Worm (Caenorhabditis elegans): ENCODE measurements around the gene C49A9.4.
"Not testable (repeated sequence)": the region's sequence is repeated elsewhere in the genome, so short reads cannot be mapped to it uniquely, and the experiment has no call there.

The C49A9.4 gene

ce11 chrIV:6249591-6249990 lies 30.1 kb downstream of the C49A9.4 start, which contains the start of gene F58F9.1:
Gene F58F9.1 (plus strand): TSS chrIV:6249841.
- TF ChIP-seq unc-30 (tag; optimal IDR thresholded peaks at IDR 0.05) (no peak), lin-14 (GFP tag; optimal IDR thresholded peaks at IDR 0.05) (peak; percentile 64), Y116A8C.19 (tag; optimal IDR thresholded peaks at IDR 0.05; ENCODE audit: borderline replicate concordance) (no peak), fkh-8 (tag; optimal IDR thresholded peaks at IDR 0.05) (no peak), aly-2 (tag; optimal IDR thresholded peaks at IDR 0.05) (no peak), nhr-47 (tag; optimal IDR thresholded peaks at IDR 0.05) (peak; percentile 29), unc-98 (GFP tag; IDR thresholded peaks at IDR 0.05) (no peak), swsn-7 (tag; optimal IDR thresholded peaks at IDR 0.05) (peak; percentile 4), nhr-19 (GFP tag; conservative IDR thresholded peaks at IDR 0.05) (no peak), C34B4.2 (tag; optimal IDR thresholded peaks at IDR 0.05) (no peak), C16A3.4 (tag; optimal IDR thresholded peaks at IDR 0.05) (no peak), dsc-1 (tag; optimal IDR thresholded peaks at IDR 0.05) (peak; percentile 37), mdl-1 (tag; optimal IDR thresholded peaks at IDR 0.05) (no peak), egl-13 (tag; optimal IDR thresholded peaks at IDR 0.05) (peak; percentile 9), mef-2 (tag; optimal IDR thresholded peaks at IDR 0.05) (no peak), nhr-90 (tag; optimal IDR thresholded peaks at IDR 0.05; ENCODE audit: poor library complexity) (no peak), fkh-4 (tag; optimal IDR thresholded peaks at IDR 0.05; ENCODE audit: borderline replicate concordance) (no peak), nhr-11 (tag; optimal IDR thresholded peaks at IDR 0.05) (no peak), elt-3 (tag; optimal IDR thresholded peaks at IDR 0.05) (no peak), tbx-2 (tag; optimal IDR thresholded peaks at IDR 0.05) (no peak), mab-9 (GFP tag; IDR thresholded peaks at IDR 0.05) (no peak)

ce11 chrIV:6253000-6253399 lies 33.5 kb downstream of the C49A9.4 start, which contains the start of gene T13A10.2:
Gene T13A10.2 (plus strand): TSS chrIV:6253300.
- TF ChIP-seq hpl-2 (GFP tag; optimal IDR thresholded peaks at IDR 0.05); dsc-1 (tag; optimal IDR thresholded peaks at IDR 0.05); ceh-63 (GFP tag; optimal IDR thresholded peaks at IDR 0.05): not testable (repeated sequence)

- TF ChIP-seq elt-3 (tag; optimal IDR thresholded peaks at IDR 0.05) (no peak), elt-2 (tag; optimal IDR thresholded peaks at IDR 0.05) (no peak), lin-15B (tag; optimal IDR thresholded peaks at IDR 0.05) (no peak), ceh-63 (GFP tag; optimal IDR thresholded peaks at IDR 0.05) (no peak), lsy-2 (tag; optimal IDR thresholded peaks at IDR 0.05) (no peak), alr-1 (tag; optimal IDR thresholded peaks at IDR 0.05; ENCODE audit: borderline replicate concordance) (no peak), irx-1 (tag; optimal IDR thresholded peaks at IDR 0.05) (no peak), nhr-85 (tag) (no peak), sup-37 (GFP tag; optimal IDR thresholded peaks at IDR 0.05) (no peak), skn-1 (tag; optimal IDR thresholded peaks at IDR 0.05) (no peak), jun-1 (tag; optimal IDR thresholded peaks at IDR 0.05) (no peak)
Measured at ce11 chrIV:6254635-6255034, 35.1 kb downstream of the C49A9.4 start, which contains the start of gene T13A10.64. Gene T13A10.64 (plus strand): TSS chrIV:6254935.

ce11 chrIV:6258967-6259366 lies 39.5 kb downstream of the C49A9.4 start:
- no peak for TF ChIP-seq ama-1 (optimal IDR thresholded peaks at IDR 0.05)
- no peak for TF ChIP-seq ceh-90 (tag; optimal IDR thresholded peaks at IDR 0.05)
- no peak for TF ChIP-seq grh-1 (GFP tag; IDR thresholded peaks at IDR 0.05)
- no peak for TF ChIP-seq C16A3.4 (tag; optimal IDR thresholded peaks at IDR 0.05)
- no peak for TF ChIP-seq egl-13 (tag; optimal IDR thresholded peaks at IDR 0.05)

ce11 chrIV:6259732-6260131 lies 40.2 kb downstream of the C49A9.4 start, which contains the start of gene nlp-16:
Gene nlp-16 (minus strand): TSS chrIV:6259832.
- TF ChIP-seq hlh-17 (GFP tag; optimal IDR thresholded peaks at IDR 0.05; ENCODE audit: borderline replicate concordance): no peak
- TF ChIP-seq dsc-1 (tag; optimal IDR thresholded peaks at IDR 0.05): no peak
- TF ChIP-seq nhr-20 (tag; optimal IDR thresholded peaks at IDR 0.05): no peak

Data from whole organism, L1 larva.